Fruit fly (Drosophila melanogaster) S2 (cell line): ENCODE data around the gene nom.

Experiments used
- CG8478 ChIP-seq: fragments of >200 bp; optimal IDR thresholded peaks from 2 replicates; lab custom pipeline; 2018
- CTCF ChIP-seq, 2 experiments: fragments of >200 bp; optimal IDR thresholded peaks; 2 replicates each; lab custom pipeline; 2018

DNA sequence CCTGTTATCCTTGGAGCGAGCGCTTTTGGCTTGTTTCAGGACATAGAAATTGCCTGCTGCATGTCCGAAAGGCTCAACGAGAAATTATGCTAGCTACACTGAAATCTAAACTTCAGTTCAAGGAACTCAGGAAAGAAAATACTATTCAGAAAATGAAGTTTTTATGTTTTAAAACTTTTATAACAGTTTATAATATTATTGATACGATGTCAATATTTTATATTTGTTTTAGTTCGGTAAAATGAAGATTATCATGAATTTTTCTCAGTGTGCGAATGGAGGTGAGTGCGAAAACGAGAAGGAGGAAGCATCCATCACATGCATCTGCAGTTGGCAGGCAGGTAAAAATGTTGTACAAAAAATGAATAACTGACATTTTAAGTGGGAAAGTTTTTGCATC is 23.4 kb downstream of the nom start:
- TF ChIP-seq CG8478 (lab: Kevin White, UChicago) (no peak), CTCF (optimal IDR thresholded peaks at IDR 0.05; lab: Kevin White, UChicago) (no peak)
